Worm (Caenorhabditis elegans): ENCODE measurements around the gene ckb-3.

- TF ChIP-seq sdc-2 (tag; optimal IDR thresholded peaks at IDR 0.05), result no peak
- no peak for TF ChIP-seq ref-2 (tag; optimal IDR thresholded peaks at IDR 0.05)
- no peak for TF ChIP-seq odd-2 (tag; optimal IDR thresholded peaks at IDR 0.05)
- TF ChIP-seq nhr-11 (tag; optimal IDR thresholded peaks at IDR 0.05), result no peak
- TF ChIP-seq pha-4 (tag; optimal IDR thresholded peaks at IDR 0.05), result no peak
- TF ChIP-seq ceh-45 (GFP tag; IDR thresholded peaks at IDR 0.05), result no peak
- no peak for TF ChIP-seq ttx-3 (tag; optimal IDR thresholded peaks at IDR 0.05)
These were observed 35.1 kb upstream of the ckb-3 start for ce11 chrIII:4335614-4336013.

All from whole organism, late embryonic.